Fruit fly (Drosophila melanogaster): Measurements from ENCODE around the gene CG2100.

DNA sequence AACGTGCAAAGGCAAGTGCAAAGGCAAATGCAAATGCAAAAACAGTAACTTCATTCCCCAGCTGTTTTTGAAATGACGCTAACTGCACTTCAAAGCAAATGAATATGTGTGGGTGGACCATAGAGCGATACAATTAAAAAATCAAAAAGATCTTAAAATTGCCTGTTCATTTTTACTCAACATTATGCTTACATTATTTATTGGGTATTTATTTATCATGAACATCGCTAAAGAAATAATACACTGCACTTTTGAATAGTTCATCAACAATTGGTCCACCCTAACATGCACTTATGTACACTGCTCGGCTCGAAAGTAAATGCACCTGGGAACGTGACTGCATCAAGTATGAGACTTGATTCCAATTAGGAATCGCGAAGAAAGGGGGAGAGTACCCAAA, 41.7 kb downstream of the CG2100 start:
- TF ChIP-seq pan (optimal IDR thresholded peaks at IDR 0.05) (no peak), usp (GFP tag; optimal IDR thresholded peaks at IDR 0.05) (no peak), psq (optimal IDR thresholded peaks at IDR 0.05) (no peak), Dll (optimal IDR thresholded peaks at IDR 0.05) (no peak)
